Fruit fly (Drosophila melanogaster) whole organism, embryonic: ENCODE data around the gene ND-B17.

Source experiments
- Abd-B ChIP-seq: fragments of 200-800 bp; sonication (Bioruptor generic); optimal IDR thresholded peaks from 2 replicates; lab custom pipeline; 2018; ENCODE audit warnings: missing biosample characterization, mild to moderate bottlenecking, missing genetic modification characterization, moderate library complexity
- CG10147 ChIP-seq: fragments of 200-800 bp; sonication (Bioruptor generic); optimal IDR thresholded peaks from 2 replicates; lab custom pipeline; 2019; ENCODE audit warnings: missing biosample characterization, mild to moderate bottlenecking, missing genetic modification characterization, moderate library complexity
- CG10979 ChIP-seq: fragments of 200-800 bp; sonication (Bioruptor generic); optimal IDR thresholded peaks from 2 replicates; lab custom pipeline; 2018; ENCODE audit warnings: missing biosample characterization, mild to moderate bottlenecking, missing genetic modification characterization, moderate library complexity
- CG12071 ChIP-seq: fragments of 200-800 bp; sonication (Bioruptor generic); optimal IDR thresholded peaks from 3 replicates; lab custom pipeline; 2018; ENCODE audit warnings: missing biosample characterization, mild to moderate bottlenecking, missing genetic modification characterization
- CG12391 ChIP-seq: fragments of 200-800 bp; sonication (Bioruptor generic); optimal IDR thresholded peaks from 3 replicates; lab custom pipeline; 2018; ENCODE audit warnings: missing biosample characterization, mild to moderate bottlenecking, missing genetic modification characterization, moderate library complexity
- CG12659 ChIP-seq: fragments of 200-800 bp; sonication (Bioruptor generic); optimal IDR thresholded peaks from 3 replicates; lab custom pipeline; 2017; ENCODE audit warnings: mild to moderate bottlenecking, missing biosample characterization, missing genetic modification reagents, missing genetic modification characterization
- CG13424 ChIP-seq: fragments of 200-800 bp; sonication (Bioruptor generic); optimal IDR thresholded peaks from 2 replicates; lab custom pipeline; 2019; ENCODE audit warnings: missing biosample characterization, mild to moderate bottlenecking, missing genetic modification characterization, moderate library complexity
- CG14050 ChIP-seq: fragments of 200-800 bp; sonication (Bioruptor generic); IDR thresholded peaks from 3 replicates; pipeline ENCODE4 v1.3.6; 2022; ENCODE audit warnings: missing biosample characterization, missing genetic modification characterization
- CG15514 ChIP-seq: fragments of 200-800 bp; sonication (Bioruptor generic); optimal IDR thresholded peaks from 3 replicates; lab custom pipeline; 2017; ENCODE audit warnings: missing biosample characterization, missing genetic modification characterization, mild to moderate bottlenecking, moderate library complexity, missing genetic modification reagents
- CG1647 ChIP-seq: fragments of 200-800 bp; sonication (Bioruptor generic); optimal IDR thresholded peaks from 3 replicates; lab custom pipeline; 2016; ENCODE audit warnings: missing biosample characterization, missing genetic modification characterization
- CG17186 ChIP-seq: fragments of 200-800 bp; sonication (Bioruptor generic); optimal IDR thresholded peaks from 3 replicates; lab custom pipeline; 2017; ENCODE audit warnings: missing biosample characterization, missing genetic modification reagents, missing genetic modification characterization
- CG18011 ChIP-seq: fragments of 200-800 bp; sonication (Bioruptor generic); optimal IDR thresholded peaks from 2 replicates; lab custom pipeline; 2017; ENCODE audit warnings: missing biosample characterization, missing genetic modification characterization, mild to moderate bottlenecking, moderate library complexity, missing genotype
- CG1832 ChIP-seq: fragments of 200-800 bp; sonication (Bioruptor generic); optimal IDR thresholded peaks from 2 replicates; lab custom pipeline; 2017; ENCODE audit warnings: missing biosample characterization, mild to moderate bottlenecking, missing genetic modification characterization, inconsistent platforms
- CG30020 ChIP-seq: fragments of 200-800 bp; optimal IDR thresholded peaks from 2 replicates; lab custom pipeline; 2019; ENCODE audit warnings: missing biosample characterization, mild to moderate bottlenecking, missing genetic modification characterization, moderate library complexity
- CG32767 ChIP-seq: fragments of 200-800 bp; sonication (Bioruptor generic); IDR thresholded peaks from 2 replicates; pipeline ENCODE4 v1.3.6; 2022; ENCODE audit warnings: missing biosample characterization, missing genetic modification characterization
- CG42726 ChIP-seq: fragments of 200-800 bp; sonication (Bioruptor generic); IDR thresholded peaks from 2 replicates; pipeline ENCODE4 v1.3.6; 2022; ENCODE audit warnings: missing biosample characterization, missing genetic modification characterization; ENCODE audit not compliant: partially characterized antibody
- CG5245 ChIP-seq: fragments of 200-800 bp; sonication (Bioruptor generic); optimal IDR thresholded peaks from 3 replicates; lab custom pipeline; 2016; ENCODE audit warnings: missing biosample characterization, missing genetic modification characterization
- CG9727 ChIP-seq: fragments of 200-800 bp; sonication (Bioruptor generic); optimal IDR thresholded peaks from 3 replicates; lab custom pipeline; 2017; ENCODE audit warnings: missing biosample characterization, mild to moderate bottlenecking, missing genetic modification characterization
- D19A ChIP-seq: fragments of 200-800 bp; optimal IDR thresholded peaks from 3 replicates; lab custom pipeline; 2019; ENCODE audit warnings: missing biosample characterization, mild to moderate bottlenecking, missing genetic modification characterization, moderate library complexity
- E2f1 ChIP-seq: fragments of 200-800 bp; sonication (Bioruptor generic); IDR thresholded peaks from 2 replicates; pipeline ENCODE4 v1.3.6; 2022; ENCODE audit warnings: missing biosample characterization, missing genetic modification characterization
- Gsc ChIP-seq: fragments of 200-800 bp; sonication (Bioruptor generic); IDR thresholded peaks from 2 replicates; pipeline ENCODE4 v1.3.6; 2022; ENCODE audit warnings: missing biosample characterization, missing genetic modification characterization
- Jarid2 ChIP-seq: fragments of 200-800 bp; sonication (Bioruptor generic); optimal IDR thresholded peaks from 3 replicates; lab custom pipeline; 2017; ENCODE audit warnings: mild to moderate bottlenecking, missing biosample characterization, missing genetic modification reagents, missing genetic modification characterization
- Mad ChIP-seq: fragments of 200-800 bp; sonication (Bioruptor generic); optimal IDR thresholded peaks from 2 replicates; lab custom pipeline; 2016; ENCODE audit warnings: missing biosample characterization, missing genetic modification characterization
- Med ChIP-seq: fragments of 200-800 bp; sonication (Bioruptor generic); peaks from one replicate; lab custom pipeline; 2016; ENCODE audit warnings: missing biosample characterization, missing genetic modification characterization, mild to moderate bottlenecking, inconsistent platforms, moderate library complexity
- Meics ChIP-seq: fragments of 200-800 bp; sonication (Bioruptor generic); optimal IDR thresholded peaks from 2 replicates; lab custom pipeline; 2017; ENCODE audit warnings: missing biosample characterization, mild to moderate bottlenecking, missing genetic modification characterization
- Neu2 ChIP-seq: fragments of 200-800 bp; sonication (Bioruptor generic); optimal IDR thresholded peaks from 3 replicates; lab custom pipeline; 2016; ENCODE audit warnings: missing biosample characterization, missing genetic modification characterization, borderline replicate concordance
- Scr ChIP-seq: fragments of 200-800 bp; sonication (Bioruptor generic); IDR thresholded peaks from 2 replicates; pipeline ENCODE4 v1.3.6; 2022; ENCODE audit warnings: missing biosample characterization, missing genetic modification characterization; ENCODE audit not compliant: partially characterized antibody
- aop ChIP-seq: fragments of 200-800 bp; sonication (Bioruptor generic); IDR thresholded peaks from 2 replicates; pipeline ENCODE4 v1.3.6; 2022; ENCODE audit warnings: missing biosample characterization, missing genetic modification characterization
- bab2 ChIP-seq: fragments of 200-800 bp; sonication (Bioruptor generic); optimal IDR thresholded peaks from 2 replicates; lab custom pipeline; 2016; ENCODE audit warnings: missing biosample characterization, missing genetic modification characterization
- crc ChIP-seq: fragments of 200-800 bp; sonication (Bioruptor generic); optimal IDR thresholded peaks from 2 replicates; lab custom pipeline; 2016; ENCODE audit warnings: missing biosample characterization, missing genetic modification characterization
- crol ChIP-seq: fragments of 200-800 bp; sonication (Bioruptor generic); IDR thresholded peaks from 2 replicates; pipeline ENCODE4 v1.3.6; 2022; ENCODE audit warnings: missing biosample characterization, missing genetic modification characterization
- dpn ChIP-seq, 2 experiments: fragments of 200-800 bp; sonication (Bioruptor generic); optimal IDR thresholded peaks; 3 replicates each; lab custom pipeline; 2016; ENCODE audit warnings: missing biosample characterization in 2 of 2, missing genetic modification characterization in 2 of 2
- ewg ChIP-seq: fragments of 200-800 bp; sonication (Bioruptor generic); optimal IDR thresholded peaks from 3 replicates; lab custom pipeline; 2017; ENCODE audit warnings: mild to moderate bottlenecking, missing biosample characterization, missing genetic modification reagents, missing genetic modification characterization
- fru ChIP-seq: fragments of >200 bp; optimal IDR thresholded peaks from 2 replicates; lab custom pipeline; 2017
- gro ChIP-seq: fragments of 200-800 bp; sonication (Bioruptor generic); optimal IDR thresholded peaks from 2 replicates; lab custom pipeline; 2016; ENCODE audit warnings: missing biosample characterization, missing genetic modification characterization
- jing ChIP-seq: fragments of 200-800 bp; sonication (Bioruptor generic); optimal IDR thresholded peaks from 2 replicates; lab custom pipeline; 2018; ENCODE audit warnings: missing biosample characterization, mild to moderate bottlenecking, missing genetic modification characterization
- kay ChIP-seq: fragments of 200-800 bp; sonication (Bioruptor generic); optimal IDR thresholded peaks from 2 replicates; lab custom pipeline; 2016; ENCODE audit warnings: missing biosample characterization, missing genetic modification characterization
- lmd ChIP-seq: fragments of 200-800 bp; sonication (Bioruptor generic); IDR thresholded peaks from 2 replicates; pipeline ENCODE4 v1.3.6; 2022; ENCODE audit warnings: missing biosample characterization, missing genetic modification characterization
- oc ChIP-seq: fragments of 200-800 bp; sonication (Bioruptor generic); optimal IDR thresholded peaks from 2 replicates; lab custom pipeline; 2018; ENCODE audit warnings: missing biosample characterization, mild to moderate bottlenecking, missing genetic modification characterization, moderate library complexity
- p53 ChIP-seq: fragments of 200-800 bp; sonication (Bioruptor generic); optimal IDR thresholded peaks from 2 replicates; lab custom pipeline; 2016; ENCODE audit warnings: missing biosample characterization, missing genetic modification characterization
- pan ChIP-seq, 4 experiments: fragments of >200 bp in 3 of 4; fragments of 200-800 bp in 1 of 4; sonication (Bioruptor generic) in 1 of 4; optimal IDR thresholded peaks in 3 of 4; IDR thresholded peaks in 1 of 4; 2 replicates each; pipeline versions ENCODE4 v1.3.6 to Lab custom; 2017 to 2022; ENCODE audit warnings: missing biosample characterization in 2 of 4, missing genetic modification characterization in 2 of 4, mixed read lengths in 1 of 4
- pfk ChIP-seq: fragments of 200-800 bp; sonication (Bioruptor generic); optimal IDR thresholded peaks from 2 replicates; lab custom pipeline; 2018; ENCODE audit warnings: missing biosample characterization, mild to moderate bottlenecking, missing genetic modification characterization, moderate library complexity
- pzg ChIP-seq: fragments of 200-800 bp; sonication (Bioruptor generic); optimal IDR thresholded peaks from 3 replicates; lab custom pipeline; 2018; ENCODE audit warnings: missing biosample characterization, mild to moderate bottlenecking, missing genetic modification characterization, moderate library complexity
- repo ChIP-seq: fragments of 200-800 bp; sonication (Bioruptor generic); optimal IDR thresholded peaks from 2 replicates; lab custom pipeline; 2016; ENCODE audit warnings: missing biosample characterization, missing genetic modification characterization
- ssp ChIP-seq: fragments of 200-800 bp; sonication (Bioruptor generic); IDR thresholded peaks from 2 replicates; pipeline ENCODE4 v1.3.6; 2022; ENCODE audit warnings: missing biosample characterization, missing genetic modification characterization
- tap ChIP-seq: fragments of 200-800 bp; optimal IDR thresholded peaks from 3 replicates; lab custom pipeline; 2019; ENCODE audit warnings: missing biosample characterization, mild to moderate bottlenecking, missing genetic modification characterization, moderate library complexity
- tgo ChIP-seq: fragments of 200-800 bp; sonication (Bioruptor generic); IDR thresholded peaks from 3 replicates; pipeline ENCODE4 v1.3.6; 2022; ENCODE audit warnings: missing biosample characterization, missing genetic modification characterization
- zfh2 ChIP-seq: fragments of 200-800 bp; sonication (Bioruptor generic); optimal IDR thresholded peaks from 2 replicates; lab custom pipeline; 2016; ENCODE audit warnings: missing biosample characterization, missing genetic modification characterization

Gene ND-B17

dm6 chr2L:15747394-15748260, 3.3 kb downstream of the ND-B17 start, which contains the start of gene CycE (continued):
- peak; percentile 22; the same call in 1 of the 2 replicates for TF ChIP-seq Scr (GFP tag; lab: Robert Waterston, UW)
- no peak for TF ChIP-seq CG18011 (GFP tag; lab: Kevin White, UChicago)
- TF ChIP-seq CG13424 = no peak
- TF ChIP-seq Med (GFP tag; lab: Kevin White, UChicago) = peak; percentile 61
- no peak for TF ChIP-seq D19A (tag; lab: Kevin White, UChicago)
- TF ChIP-seq crol (GFP tag; lab: Robert Waterston, UW) = peak; percentile 97
- no peak for TF ChIP-seq ssp (GFP tag; lab: Robert Waterston, UW)
- peak; percentile 28 for TF ChIP-seq CG15514 (GFP tag; lab: Kevin White, UChicago)
- TF ChIP-seq tap = no peak
- no peak for TF ChIP-seq CG5245
- TF ChIP-seq Mad (GFP tag; lab: Kevin White, UChicago) = no peak
- TF ChIP-seq CG10147 (GFP tag; lab: Kevin White, UChicago) = no peak
- TF ChIP-seq Abd-B = no peak
- TF ChIP-seq CG12391 = no peak
- TF ChIP-seq CG10979 = no peak
- TF ChIP-seq bab2 (GFP tag; lab: Kevin White, UChicago) = no peak
- TF ChIP-seq CG1832 (GFP tag; lab: Kevin White, UChicago) = peak; percentile 22
- peak; percentile 92 for TF ChIP-seq E2f1 (GFP tag; lab: Robert Waterston, UW)
- no peak for TF ChIP-seq CG12659 (GFP tag; lab: Kevin White, UChicago)
- no peak for TF ChIP-seq CG9727 (GFP tag; lab: Kevin White, UChicago)
- peak; percentile 51 for TF ChIP-seq pzg
- TF ChIP-seq p53 (GFP tag; lab: Kevin White, UChicago) = no peak
- TF ChIP-seq gro = no peak
- TF ChIP-seq aop = no peak
- TF ChIP-seq ewg = peak; percentile 34
- no peak for TF ChIP-seq Meics (GFP tag; lab: Kevin White, UChicago)
- TF ChIP-seq dpn (GFP tag; optimal IDR thresholded peaks at IDR 0.05; lab: Kevin White, UChicago) = no peak
- peak; percentile 15 for TF ChIP-seq CG17186

DNA sequence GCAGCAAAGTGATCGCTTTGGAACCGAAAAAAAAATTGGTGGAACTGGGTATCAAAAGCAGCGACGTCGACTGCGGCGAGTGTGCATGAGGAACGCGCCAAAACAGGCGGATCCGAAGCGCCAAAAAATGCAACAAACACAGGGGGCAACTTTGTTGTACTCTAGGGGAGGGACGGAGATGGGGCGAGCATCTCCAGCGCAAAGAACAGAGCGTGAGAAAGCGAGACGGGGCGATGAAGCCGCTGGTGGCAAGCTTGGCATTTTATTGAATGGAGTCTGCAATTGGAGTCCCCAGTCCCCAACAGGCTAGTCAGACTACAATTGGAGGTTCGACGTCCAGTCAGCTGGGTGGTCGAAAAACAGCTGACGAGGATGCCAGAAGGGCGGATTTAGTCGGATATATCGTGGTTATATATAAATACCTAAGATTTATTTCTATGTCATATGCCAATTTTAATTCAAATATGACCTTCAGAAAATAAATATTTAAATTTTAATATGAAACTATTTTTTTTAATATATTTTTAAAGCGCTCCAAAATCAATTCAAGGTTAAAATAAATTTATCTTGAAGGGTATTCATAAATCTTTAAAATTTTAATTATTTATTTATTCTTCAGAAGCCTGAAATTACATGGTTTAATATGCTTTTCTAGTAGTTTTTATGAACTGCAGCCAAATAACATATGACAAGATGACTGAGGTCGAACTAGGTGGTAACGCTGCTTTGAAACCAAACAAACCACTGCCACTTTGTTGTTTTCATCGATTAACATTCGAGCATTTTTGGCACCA, 4.1 kb downstream of the ND-B17 start:
- TF ChIP-seq Neu2 (GFP tag; lab: Kevin White, UChicago) (no peak), zfh2 (GFP tag; lab: Kevin White, UChicago) (peak; percentile 37), Jarid2 (GFP tag; lab: Kevin White, UChicago) (no peak), oc (tag; lab: Kevin White, UChicago) (peak; percentile 68), Gsc (GFP tag; lab: Robert Waterston, UW) (no peak), CG32767 (GFP tag; lab: Robert Waterston, UW) (peak; percentile 79), tgo (GFP tag; lab: Robert Waterston, UW) (peak; percentile 85), jing (peak; percentile 34), CG12071 (GFP tag; lab: Kevin White, UChicago) (no peak), CG1647 (GFP tag; lab: Kevin White, UChicago) (peak; percentile 17), pan (optimal IDR thresholded peaks at IDR 0.05; lab: Kevin White, UChicago) (no peak), pan (GFP tag; optimal IDR thresholded peaks at IDR 0.05 in 1 of 2, IDR thresholded peaks at IDR 0.05 in 1 of 2) (peak in 1 of 2 experiments; percentile 78), CG42726 (GFP tag; lab: Robert Waterston, UW) (no peak), CG30020 (tag; lab: Kevin White, UChicago) (peak; percentile 84), CG14050 (GFP tag; lab: Robert Waterston, UW) (peak; percentile 62; the same call in 2 of the 3 replicates), lmd (GFP tag; lab: Robert Waterston, UW) (peak; percentile 89), fru (no peak), repo (GFP tag; lab: Kevin White, UChicago) (no peak), crc (GFP tag; lab: Kevin White, UChicago) (no peak), pfk (GFP tag; lab: Kevin White, UChicago) (no peak), kay (GFP tag; lab: Kevin White, UChicago) (peak; percentile 64)
